Worm (Caenorhabditis elegans): ENCODE measurements around the gene R04A9.6.

Gene R04A9.6

ce11 chrX:410073-410572, 12.8 kb downstream of the R04A9.6 start (continued):
- peak; percentile 45 for TF ChIP-seq nhr-237 (tag; optimal IDR thresholded peaks at IDR 0.05)
- peak; percentile 81 for TF ChIP-seq dmd-9 (GFP tag; IDR thresholded peaks at IDR 0.05)
- no peak for TF ChIP-seq unc-39 (tag; optimal IDR thresholded peaks at IDR 0.05)
- TF ChIP-seq saeg-2 (GFP tag; IDR thresholded peaks at IDR 0.05): no peak
- peak; percentile 75 for TF ChIP-seq nhr-25 (tag; optimal IDR thresholded peaks at IDR 0.05; ENCODE audit: borderline replicate concordance, insufficient read depth)
- 0 out of 2 replicates have a peak, but pooled peaks have one; percentile 53 for TF ChIP-seq ZK337.2 (GFP tag; IDR thresholded peaks at IDR 0.05)
- TF ChIP-seq Y75B8A.6 (GFP tag; IDR thresholded peaks at IDR 0.05): no peak
- TF ChIP-seq skn-1 (tag; optimal IDR thresholded peaks at IDR 0.05): no peak
- no peak for TF ChIP-seq ces-1 (GFP tag; optimal IDR thresholded peaks at IDR 0.05)
- TF ChIP-seq nhr-28 (tag; optimal IDR thresholded peaks at IDR 0.05): peak; percentile 84
- TF ChIP-seq tra-1 (GFP tag; IDR thresholded peaks at IDR 0.05): peak; percentile 79
- peak; percentile 66 for TF ChIP-seq ceh-28 (tag; optimal IDR thresholded peaks at IDR 0.05)
- TF ChIP-seq mdt-29 (GFP tag; IDR thresholded peaks at IDR 0.05): peak; percentile 72; the same call in 1 of the 2 replicates
- TF ChIP-seq hmg-1.1 (GFP tag; IDR thresholded peaks at IDR 0.05): peak; percentile 98
- TF ChIP-seq ZK546.5 (tag; optimal IDR thresholded peaks at IDR 0.05): peak in 1 of 2 experiments; percentile 26
- peak; percentile 70 for TF ChIP-seq daf-19 (GFP tag; conservative IDR thresholded peaks at IDR 0.05)
- no peak for TF ChIP-seq sdz-12 (GFP tag; optimal IDR thresholded peaks at IDR 0.05)
- TF ChIP-seq nhr-41 (GFP tag; IDR thresholded peaks at IDR 0.05): no peak
- TF ChIP-seq F10B5.3 (tag; optimal IDR thresholded peaks at IDR 0.05): peak; percentile 88
- peak; percentile 74 for TF ChIP-seq Y48G9A.11 (GFP tag; IDR thresholded peaks at IDR 0.05)
- TF ChIP-seq nhr-76 (tag; optimal IDR thresholded peaks at IDR 0.05): no peak
- peak; percentile 76 for TF ChIP-seq lin-38 (GFP tag; IDR thresholded peaks at IDR 0.05)
- TF ChIP-seq arid-1 (GFP tag; conservative IDR thresholded peaks at IDR 0.05): peak; percentile 31; the same call in 1 of the 2 replicates
- peak; percentile 84 for TF ChIP-seq zfp-3 (GFP tag; conservative IDR thresholded peaks at IDR 0.05)
- peak; percentile 43 to 44 for TF ChIP-seq hif-1 (tag; optimal IDR thresholded peaks at IDR 0.05)
- TF ChIP-seq egl-43 (GFP tag; IDR thresholded peaks at IDR 0.05): peak; percentile 95
- peak; percentile 72 for TF ChIP-seq fkh-10 (GFP tag; optimal IDR thresholded peaks at IDR 0.05)
- peak; percentile 70 for TF ChIP-seq lin-29 (GFP tag; IDR thresholded peaks at IDR 0.05)
- peak; percentile 79 for TF ChIP-seq mxl-3 (GFP tag; optimal IDR thresholded peaks at IDR 0.05)
- TF ChIP-seq tag-97 (GFP tag; IDR thresholded peaks at IDR 0.05): no peak
- no peak for TF ChIP-seq zip-11 (GFP tag; IDR thresholded peaks at IDR 0.05)
- TF ChIP-seq egl-27 (tag; optimal IDR thresholded peaks at IDR 0.05): no peak
- TF ChIP-seq lin-1 (GFP tag; IDR thresholded peaks at IDR 0.05): peak; percentile 65
- no peak for TF ChIP-seq snpc-4 (tag; optimal IDR thresholded peaks at IDR 0.05)
- peak; percentile 84 for TF ChIP-seq lir-3 (tag; optimal IDR thresholded peaks at IDR 0.05)
- TF ChIP-seq daf-8 (GFP tag; IDR thresholded peaks at IDR 0.05): no peak
- TF ChIP-seq dmd-6 (GFP tag; IDR thresholded peaks at IDR 0.05): peak; percentile 77
- TF ChIP-seq ceh-32 (tag; optimal IDR thresholded peaks at IDR 0.05; ENCODE audit: poor library complexity): peak; percentile 76
- peak; percentile 40 to 78; a peak in 1 of 4 replicates for TF ChIP-seq madf-5 (GFP tag; IDR thresholded peaks at IDR 0.05)
- peak; percentile 89 for TF ChIP-seq hlh-11 (tag; optimal IDR thresholded peaks at IDR 0.05)
- TF ChIP-seq F26F4.8 (GFP tag; conservative IDR thresholded peaks at IDR 0.05): peak; percentile 63; the same call in 1 of the 2 replicates
- TF ChIP-seq dve-1 (tag; optimal IDR thresholded peaks at IDR 0.05; ENCODE audit: insufficient read depth): no peak
- TF ChIP-seq pqm-1 (tag; optimal IDR thresholded peaks at IDR 0.05): no peak
- peak; percentile 97 for TF ChIP-seq rbr-2 (tag; optimal IDR thresholded peaks at IDR 0.05)
- TF ChIP-seq T20F7.1 (GFP tag; optimal IDR thresholded peaks at IDR 0.05): peak; percentile 85
- TF ChIP-seq dmd-8 (GFP tag; IDR thresholded peaks at IDR 0.05): peak; percentile 88
- peak; percentile 60 for TF ChIP-seq dpl-1 (GFP tag; optimal IDR thresholded peaks at IDR 0.05)
- TF ChIP-seq ztf-7 (tag; optimal IDR thresholded peaks at IDR 0.05): peak; percentile 70
- TF ChIP-seq nhr-6 (tag; optimal IDR thresholded peaks at IDR 0.05): peak; percentile 88
- peak; percentile 61; the same call in 1 of the 2 replicates for TF ChIP-seq madf-9 (GFP tag; conservative IDR thresholded peaks at IDR 0.05)
